Fruit fly (Drosophila melanogaster) whole organism, embryonic: ENCODE results near the gene RpL35.

Experiments
- Abd-B ChIP-seq: fragments of 200-800 bp; sonication (Bioruptor generic); optimal IDR thresholded peaks from 2 replicates; lab custom pipeline; 2018; ENCODE audit warnings: missing biosample characterization, mild to moderate bottlenecking, missing genetic modification characterization, moderate library complexity
- B-H2 ChIP-seq: fragments of 200-800 bp; sonication (Bioruptor generic); optimal IDR thresholded peaks from 2 replicates; lab custom pipeline; 2018; ENCODE audit warnings: missing biosample characterization, mild to moderate bottlenecking, missing genetic modification characterization
- Bdp1 ChIP-seq: fragments of 200-800 bp; sonication (Bioruptor generic); optimal IDR thresholded peaks from 3 replicates; lab custom pipeline; 2016; ENCODE audit warnings: missing biosample characterization, missing genetic modification characterization
- CG1233 ChIP-seq: fragments of 200-800 bp; sonication (Bioruptor generic); optimal IDR thresholded peaks from 4 replicates; lab custom pipeline; 2018; ENCODE audit warnings: missing biosample characterization, mild to moderate bottlenecking, missing genetic modification characterization
- CG13123 ChIP-seq: fragments of 200-800 bp; sonication (Bioruptor generic); optimal IDR thresholded peaks from 2 replicates; lab custom pipeline; 2016; ENCODE audit warnings: missing biosample characterization, missing genetic modification characterization
- CG15696 ChIP-seq: fragments of 200-800 bp; sonication (Bioruptor generic); optimal IDR thresholded peaks from 2 replicates; lab custom pipeline; 2019; ENCODE audit warnings: missing biosample characterization, mild to moderate bottlenecking, missing genetic modification characterization, moderate library complexity
- CG17361 ChIP-seq: fragments of 200-800 bp; sonication (Bioruptor generic); IDR thresholded peaks from 3 replicates; pipeline ENCODE4 v1.3.6; 2022; ENCODE audit warnings: missing biosample characterization, missing genetic modification characterization
- CG17385 ChIP-seq: fragments of 200-800 bp; sonication (Bioruptor generic); optimal IDR thresholded peaks from 3 replicates; lab custom pipeline; 2018; ENCODE audit warnings: missing biosample characterization, mild to moderate bottlenecking, missing genetic modification characterization
- CG2120 ChIP-seq: fragments of 200-800 bp; sonication (Bioruptor generic); optimal IDR thresholded peaks from 3 replicates; lab custom pipeline; 2016; ENCODE audit warnings: missing biosample characterization, missing genetic modification characterization
- CG2712 ChIP-seq: fragments of 200-800 bp; optimal IDR thresholded peaks from 3 replicates; lab custom pipeline; 2019; ENCODE audit warnings: missing biosample characterization, mild to moderate bottlenecking, missing genetic modification characterization, moderate library complexity
- CG30020 ChIP-seq: fragments of 200-800 bp; optimal IDR thresholded peaks from 2 replicates; lab custom pipeline; 2019; ENCODE audit warnings: missing biosample characterization, mild to moderate bottlenecking, missing genetic modification characterization, moderate library complexity
- CG31224 ChIP-seq: fragments of 200-800 bp; sonication (Bioruptor generic); IDR thresholded peaks from 2 replicates; pipeline ENCODE4 v1.3.6; 2022; ENCODE audit warnings: missing biosample characterization, missing genetic modification characterization
- CG3407 ChIP-seq: fragments of 200-800 bp; sonication (Bioruptor generic); optimal IDR thresholded peaks from 2 replicates; lab custom pipeline; 2018; ENCODE audit warnings: missing biosample characterization, mild to moderate bottlenecking, missing genetic modification characterization
- CG3726 ChIP-seq: fragments of 200-800 bp; sonication (Bioruptor generic); IDR thresholded peaks from 3 replicates; pipeline ENCODE4, ENCODE4 v1.3.6; 2022; ENCODE audit warnings: missing biosample characterization, missing genetic modification characterization
- CG3838 ChIP-seq: fragments of 200-800 bp; sonication (Bioruptor generic); optimal IDR thresholded peaks from 3 replicates; lab custom pipeline; 2016; ENCODE audit warnings: missing biosample characterization, missing genetic modification characterization
- CG6683 ChIP-seq: fragments of 200-800 bp; sonication (Bioruptor generic); optimal IDR thresholded peaks from 2 replicates; lab custom pipeline; 2017; ENCODE audit warnings: missing biosample characterization, mild to moderate bottlenecking, missing genetic modification characterization, missing genetic modification reagents
- CG7372 ChIP-seq: fragments of 200-800 bp; sonication (Bioruptor generic); IDR thresholded peaks from 2 replicates; pipeline ENCODE4 v1.3.6; 2022; ENCODE audit warnings: missing biosample characterization, missing genetic modification characterization
- CG8359 ChIP-seq: fragments of 200-800 bp; sonication (Bioruptor generic); optimal IDR thresholded peaks from 2 replicates; lab custom pipeline; 2017; ENCODE audit warnings: missing biosample characterization, mild to moderate bottlenecking, missing genetic modification characterization, borderline replicate concordance
- Chrac-16 ChIP-seq: fragments of 200-800 bp; sonication (Bioruptor generic); optimal IDR thresholded peaks from 3 replicates; lab custom pipeline; 2016; ENCODE audit warnings: missing biosample characterization, missing genetic modification characterization
- D ChIP-seq, 2 experiments: fragments of 200-800 bp in 1 of 2; fragments of >200 bp in 1 of 2; sonication (Bioruptor generic) in 1 of 2; optimal IDR thresholded peaks; 2 replicates in 1 of 2; 3 replicates in 1 of 2; lab custom pipeline; 2017; ENCODE audit warnings: mild to moderate bottlenecking in 1 of 2, missing biosample characterization in 1 of 2, missing genetic modification characterization in 1 of 2, missing genetic modification reagents in 1 of 2
- Drgx ChIP-seq: fragments of 200-800 bp; sonication (Bioruptor generic); IDR thresholded peaks from 2 replicates; pipeline ENCODE4 v1.3.6; 2022; ENCODE audit warnings: missing biosample characterization, missing genetic modification characterization
- GATAe ChIP-seq: fragments of 200-800 bp; sonication (Bioruptor generic); conservative IDR thresholded peaks from 2 replicates; pipeline ENCODE4 v1.3.6; 2022; ENCODE audit warnings: missing biosample characterization, missing genetic modification characterization
- HLHmδ ChIP-seq: fragments of 200-800 bp; sonication (Bioruptor generic); optimal IDR thresholded peaks from 2 replicates; lab custom pipeline; 2018; ENCODE audit warnings: missing biosample characterization, mild to moderate bottlenecking, missing genetic modification characterization, moderate library complexity
- HmgD ChIP-seq: fragments of 200-800 bp; sonication (Bioruptor generic); optimal IDR thresholded peaks from 3 replicates; lab custom pipeline; 2016; ENCODE audit warnings: missing biosample characterization, missing genetic modification characterization
- Hr78 ChIP-seq, 2 experiments: fragments of 200-800 bp in 1 of 2; fragments of >200 bp in 1 of 2; sonication (Bioruptor generic) in 1 of 2; optimal IDR thresholded peaks; 2 replicates each; lab custom pipeline; 2017 to 2019; ENCODE audit warnings: missing biosample characterization in 2 of 2, missing genetic modification characterization in 2 of 2, mild to moderate bottlenecking in 1 of 2, moderate library complexity in 1 of 2
- MESR4 ChIP-seq: fragments of 200-800 bp; sonication (Bioruptor generic); optimal IDR thresholded peaks from 2 replicates; lab custom pipeline; 2018; ENCODE audit warnings: missing biosample characterization, mild to moderate bottlenecking, missing genetic modification characterization, moderate library complexity
- Med ChIP-seq: fragments of 200-800 bp; sonication (Bioruptor generic); peaks from one replicate; lab custom pipeline; 2016; ENCODE audit warnings: missing biosample characterization, missing genetic modification characterization, mild to moderate bottlenecking, inconsistent platforms, moderate library complexity
- Nf-YA ChIP-seq: fragments of 200-800 bp; sonication (Bioruptor generic); IDR thresholded peaks from 2 replicates; pipeline ENCODE4 v1.3.6; 2022; ENCODE audit warnings: missing biosample characterization, missing genetic modification characterization
- Oaz ChIP-seq: fragments of 200-800 bp; sonication (Bioruptor generic); IDR thresholded peaks from 2 replicates; pipeline ENCODE4 v1.3.6; 2022; ENCODE audit warnings: missing biosample characterization, missing genetic modification characterization
- Rx ChIP-seq: fragments of 200-800 bp; sonication (Bioruptor generic); IDR thresholded peaks from 2 replicates; pipeline ENCODE4 v1.3.6; 2022; ENCODE audit warnings: missing biosample characterization, missing genetic modification characterization
- Sry-β ChIP-seq: fragments of 200-800 bp; sonication (Bioruptor generic); optimal IDR thresholded peaks from 2 replicates; lab custom pipeline; 2018; ENCODE audit warnings: missing biosample characterization, mild to moderate bottlenecking, missing genetic modification characterization, moderate library complexity
- Taf1 ChIP-seq: fragments of 200-800 bp; sonication (Bioruptor generic); IDR thresholded peaks from 2 replicates; pipeline ENCODE4 v1.3.6; 2022; ENCODE audit warnings: missing biosample characterization, missing genetic modification characterization
- Vsx1 ChIP-seq: fragments of 200-800 bp; sonication (Bioruptor generic); optimal IDR thresholded peaks from 2 replicates; lab custom pipeline; 2017; ENCODE audit warnings: missing biosample characterization, mild to moderate bottlenecking, missing genetic modification characterization, missing genetic modification reagents
- ash1 ChIP-seq: fragments of 200-800 bp; sonication (Bioruptor generic); optimal IDR thresholded peaks from 2 replicates; lab custom pipeline; 2018; ENCODE audit warnings: missing biosample characterization, mild to moderate bottlenecking, missing genetic modification characterization
- dan ChIP-seq: fragments of 200-800 bp; sonication (Bioruptor generic); IDR thresholded peaks from 2 replicates; pipeline ENCODE4 v1.3.6; 2022; ENCODE audit warnings: missing biosample characterization, missing genetic modification characterization
- grau ChIP-seq: fragments of 200-800 bp; optimal IDR thresholded peaks from 3 replicates; lab custom pipeline; 2019; ENCODE audit warnings: missing biosample characterization, mild to moderate bottlenecking, missing genetic modification characterization, moderate library complexity
- gro ChIP-seq: fragments of 200-800 bp; sonication (Bioruptor generic); optimal IDR thresholded peaks from 2 replicates; lab custom pipeline; 2016; ENCODE audit warnings: missing biosample characterization, missing genetic modification characterization
- jigr1 ChIP-seq: fragments of 200-800 bp; sonication (Bioruptor generic); IDR thresholded peaks from 3 replicates; pipeline ENCODE4 v1.3.6; 2022; ENCODE audit warnings: missing biosample characterization, missing genetic modification characterization
- kay ChIP-seq: fragments of 200-800 bp; sonication (Bioruptor generic); optimal IDR thresholded peaks from 2 replicates; lab custom pipeline; 2016; ENCODE audit warnings: missing biosample characterization, missing genetic modification characterization
- lilli ChIP-seq: fragments of 200-800 bp; sonication (Bioruptor generic); optimal IDR thresholded peaks from 3 replicates; lab custom pipeline; 2016; ENCODE audit warnings: missing biosample characterization, missing genetic modification characterization
- maf-S ChIP-seq: fragments of 200-800 bp; sonication (Bioruptor generic); optimal IDR thresholded peaks from 2 replicates; lab custom pipeline; 2016; ENCODE audit warnings: missing biosample characterization, missing genetic modification characterization
- mam ChIP-seq: fragments of 200-800 bp; sonication (Bioruptor generic); optimal IDR thresholded peaks from 3 replicates; lab custom pipeline; 2016; ENCODE audit warnings: missing biosample characterization, missing genetic modification characterization
- mirr ChIP-seq: fragments of 200-800 bp; sonication (Bioruptor generic); optimal IDR thresholded peaks from 3 replicates; lab custom pipeline; 2018; ENCODE audit warnings: missing biosample characterization, mild to moderate bottlenecking, missing genetic modification characterization
- nmo ChIP-seq: fragments of 200-800 bp; sonication (Bioruptor generic); optimal IDR thresholded peaks from 2 replicates; lab custom pipeline; 2018; ENCODE audit warnings: missing biosample characterization, mild to moderate bottlenecking, missing genetic modification characterization, moderate library complexity
- org-1 ChIP-seq: fragments of 200-800 bp; sonication (Bioruptor generic); optimal IDR thresholded peaks from 2 replicates; lab custom pipeline; 2017; ENCODE audit warnings: missing biosample characterization, missing genetic modification characterization
- p53 ChIP-seq: fragments of 200-800 bp; sonication (Bioruptor generic); optimal IDR thresholded peaks from 2 replicates; lab custom pipeline; 2016; ENCODE audit warnings: missing biosample characterization, missing genetic modification characterization
- pum ChIP-seq: fragments of 200-800 bp; sonication (Bioruptor generic); optimal IDR thresholded peaks from 2 replicates; lab custom pipeline; 2016; ENCODE audit warnings: missing biosample characterization, missing genetic modification characterization
- pzg ChIP-seq: fragments of 200-800 bp; sonication (Bioruptor generic); optimal IDR thresholded peaks from 3 replicates; lab custom pipeline; 2018; ENCODE audit warnings: missing biosample characterization, mild to moderate bottlenecking, missing genetic modification characterization, moderate library complexity
- shn ChIP-seq: fragments of 200-800 bp; sonication (Bioruptor generic); optimal IDR thresholded peaks from 3 replicates; lab custom pipeline; 2016; ENCODE audit warnings: missing biosample characterization, missing genetic modification characterization
- sim ChIP-seq: fragments of 200-800 bp; sonication (Bioruptor generic); IDR thresholded peaks from 2 replicates; pipeline ENCODE4 v1.3.6; 2022; ENCODE audit warnings: missing biosample characterization, missing genetic modification characterization

Gene RpL35

DNA sequence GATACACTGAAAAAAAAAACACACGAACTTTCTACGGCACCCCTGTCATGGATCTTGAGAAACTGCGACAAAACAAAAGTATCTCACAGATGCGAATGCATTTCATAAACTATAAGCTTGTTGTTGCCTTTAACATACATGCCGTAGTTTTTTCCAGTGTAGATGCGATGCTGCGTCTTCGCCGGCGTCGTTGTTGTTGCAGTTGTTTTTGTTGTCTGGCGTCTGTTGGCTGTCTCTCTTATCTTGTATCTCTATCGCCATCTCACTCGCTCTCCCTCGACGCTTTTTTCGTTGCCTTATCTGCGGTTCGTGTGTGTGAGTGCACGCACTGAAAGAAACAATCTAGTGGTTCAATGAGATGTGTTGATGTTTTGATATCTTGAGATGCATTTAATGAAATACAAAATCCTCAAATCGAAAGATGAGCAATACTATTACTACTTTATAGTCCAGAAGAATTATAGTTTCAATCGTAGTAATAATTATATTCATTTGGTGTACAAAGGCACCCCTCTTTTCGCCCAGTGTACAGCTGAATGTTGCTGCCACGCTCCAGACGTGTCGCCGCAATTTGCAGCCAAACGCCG lies 24.3 kb downstream of the RpL35 start (continued):
- TF ChIP-seq mirr (GFP tag; lab: Kevin White, UChicago) (peak; percentile 65), CG3407 (GFP tag; lab: Kevin White, UChicago) (peak; percentile 89), CG6683 (GFP tag; lab: Kevin White, UChicago) (peak; percentile 87), CG3838 (GFP tag; lab: Kevin White, UChicago) (peak; percentile 91), CG17361 (GFP tag; lab: Robert Waterston, UW) (peak; percentile 96), Med (peak; percentile 99), ash1 (peak; percentile 66), CG31224 (peak; percentile 85), Bdp1 (GFP tag; lab: Kevin White, UChicago) (peak; percentile 90), jigr1 (GFP tag; lab: Robert Waterston, UW) (peak; percentile 83), CG1233 (GFP tag; lab: Kevin White, UChicago) (peak; percentile 96), Taf1 (peak; percentile 63; the same call in 1 of the 2 replicates), CG17385 (GFP tag; lab: Kevin White, UChicago) (peak; percentile 92), nmo (peak; percentile 95), pzg (GFP tag; lab: Kevin White, UChicago) (peak; percentile 14), Vsx1 (GFP tag; lab: Kevin White, UChicago) (peak; percentile 80), maf-S (GFP tag; lab: Kevin White, UChicago) (peak; percentile 97), HmgD (GFP tag; lab: Kevin White, UChicago) (peak; percentile 97), sim (peak; percentile 97), grau (tag; lab: Kevin White, UChicago) (peak; percentile 66), dan (GFP tag; lab: Robert Waterston, UW) (peak; percentile 94), Hr78 (GFP tag; optimal IDR thresholded peaks at IDR 0.05; lab: Kevin White, UChicago) (peak in 1 of 2 experiments; percentile 75), lilli (GFP tag; lab: Kevin White, UChicago) (peak; percentile 96), CG2712 (peak; percentile 86), CG8359 (peak; percentile 74), CG7372 (GFP tag; lab: Robert Waterston, UW) (peak; percentile 92), B-H2 (GFP tag; lab: Kevin White, UChicago) (peak; percentile 79), CG2120 (peak; percentile 93), CG15696 (peak; percentile 97), Oaz (GFP tag; lab: Robert Waterston, UW) (peak; percentile 90), shn (GFP tag; lab: Kevin White, UChicago) (peak; percentile 96), kay (GFP tag; lab: Kevin White, UChicago) (peak; percentile 95), pum (GFP tag; lab: Kevin White, UChicago) (peak; percentile 97), Abd-B (GFP tag; lab: Kevin White, UChicago) (peak; percentile 91), gro (GFP tag; lab: Kevin White, UChicago) (peak; percentile 95), GATAe (GFP tag; lab: Robert Waterston, UW) (peak; percentile 53), p53 (peak; percentile 96), Sry-β (GFP tag; lab: Kevin White, UChicago) (peak; percentile 69), Nf-YA (GFP tag; lab: Robert Waterston, UW) (peak; percentile 90), CG30020 (tag; lab: Kevin White, UChicago) (peak; percentile 43), mam (GFP tag; lab: Kevin White, UChicago) (peak; percentile 96), Chrac-16 (GFP tag; lab: Kevin White, UChicago) (peak; percentile 97), D (optimal IDR thresholded peaks at IDR 0.05; lab: Kevin White, UChicago) (no peak), D (GFP tag; optimal IDR thresholded peaks at IDR 0.05; lab: Kevin White, UChicago) (peak; percentile 97), MESR4 (GFP tag; lab: Kevin White, UChicago) (peak; percentile 47), HLHmδ (peak; percentile 58), CG13123 (GFP tag; lab: Kevin White, UChicago) (peak; percentile 96), Drgx (GFP tag; lab: Robert Waterston, UW) (peak; percentile 96), org-1 (peak; percentile 95), CG3726 (peak; percentile 96), Rx (GFP tag; lab: Robert Waterston, UW) (peak; percentile 97)
